Worm (Caenorhabditis elegans): Measurements from ENCODE around the gene hlb-1.

DNA sequence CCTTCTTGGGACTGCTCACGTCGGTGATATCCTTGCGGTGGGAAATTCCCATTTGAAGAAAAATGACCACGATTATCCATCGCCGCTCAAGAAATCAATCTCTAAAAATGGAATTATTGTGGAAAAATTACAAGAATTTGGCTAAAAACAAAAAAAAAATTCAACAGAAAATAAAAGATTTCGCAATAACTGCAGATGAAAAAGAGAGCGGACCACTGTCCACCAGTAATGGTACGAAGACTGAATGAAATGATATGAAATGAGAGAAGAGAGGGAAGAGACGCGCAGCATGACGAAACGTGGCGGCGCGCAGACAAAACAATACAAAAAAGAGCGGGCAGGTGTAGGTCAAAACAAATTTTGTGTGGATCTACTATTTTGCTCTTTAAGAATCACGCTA, 47.0 kb upstream of the hlb-1 start, which contains the start of gene meg-1:
- TF ChIP-seq him-1 (tag; optimal IDR thresholded peaks at IDR 0.05) (no peak), dao-5 (tag; optimal IDR thresholded peaks at IDR 0.05) (no peak), W03F9.2 (tag; optimal IDR thresholded peaks at IDR 0.05) (no peak)
